Worm (Caenorhabditis elegans): Measurements from ENCODE around the gene maa-1.

- TF ChIP-seq hpl-2 (GFP tag; optimal IDR thresholded peaks at IDR 0.05) (no peak), nhr-77 (tag; optimal IDR thresholded peaks at IDR 0.05) (no peak), lin-39 (tag; optimal IDR thresholded peaks at IDR 0.05) (no peak), pag-3 (tag; optimal IDR thresholded peaks at IDR 0.05; ENCODE audit: borderline replicate concordance, insufficient read depth) (no peak), pax-3 (tag; optimal IDR thresholded peaks at IDR 0.05) (no peak), ama-1 (optimal IDR thresholded peaks at IDR 0.05) (no peak), nhr-12 (tag; optimal IDR thresholded peaks at IDR 0.05) (no peak)
Measured at ce11 chrIII:11829585-11830195, 7.4 kb upstream of the maa-1 start.

Data from whole organism, L1 larva.